Worm (Caenorhabditis elegans) whole organism, L3 larva: ENCODE data around the gene Y39B6A.69.

Experiments used
- jun-1 ChIP-seq: fragments of 150-350 bp; optimal IDR thresholded peaks from 2 replicates; lab custom pipeline; 2014; ENCODE audit warnings: missing biosample characterization, missing genetic modification reagents, missing genetic modification characterization
- mdl-1 ChIP-seq: fragments of 150-350 bp; optimal IDR thresholded peaks from 2 replicates; lab custom pipeline; 2014; ENCODE audit warnings: missing biosample characterization, missing genetic modification characterization
- snpc-4 ChIP-seq: fragments of 150-350 bp; optimal IDR thresholded peaks from 2 replicates; lab custom pipeline; 2014; ENCODE audit warnings: missing biosample characterization, missing genetic modification characterization
- unc-62 ChIP-seq: fragments of 150-350 bp; sonication (generic microtip); optimal IDR thresholded peaks from 4 replicates; lab custom pipeline; 2014; ENCODE audit warnings: missing biosample characterization, missing genetic modification reagents, missing genetic modification characterization
- zag-1 ChIP-seq: fragments of 150-350 bp; optimal IDR thresholded peaks from 2 replicates; lab custom pipeline; 2014; ENCODE audit warnings: missing biosample characterization, missing genetic modification characterization

DNA sequence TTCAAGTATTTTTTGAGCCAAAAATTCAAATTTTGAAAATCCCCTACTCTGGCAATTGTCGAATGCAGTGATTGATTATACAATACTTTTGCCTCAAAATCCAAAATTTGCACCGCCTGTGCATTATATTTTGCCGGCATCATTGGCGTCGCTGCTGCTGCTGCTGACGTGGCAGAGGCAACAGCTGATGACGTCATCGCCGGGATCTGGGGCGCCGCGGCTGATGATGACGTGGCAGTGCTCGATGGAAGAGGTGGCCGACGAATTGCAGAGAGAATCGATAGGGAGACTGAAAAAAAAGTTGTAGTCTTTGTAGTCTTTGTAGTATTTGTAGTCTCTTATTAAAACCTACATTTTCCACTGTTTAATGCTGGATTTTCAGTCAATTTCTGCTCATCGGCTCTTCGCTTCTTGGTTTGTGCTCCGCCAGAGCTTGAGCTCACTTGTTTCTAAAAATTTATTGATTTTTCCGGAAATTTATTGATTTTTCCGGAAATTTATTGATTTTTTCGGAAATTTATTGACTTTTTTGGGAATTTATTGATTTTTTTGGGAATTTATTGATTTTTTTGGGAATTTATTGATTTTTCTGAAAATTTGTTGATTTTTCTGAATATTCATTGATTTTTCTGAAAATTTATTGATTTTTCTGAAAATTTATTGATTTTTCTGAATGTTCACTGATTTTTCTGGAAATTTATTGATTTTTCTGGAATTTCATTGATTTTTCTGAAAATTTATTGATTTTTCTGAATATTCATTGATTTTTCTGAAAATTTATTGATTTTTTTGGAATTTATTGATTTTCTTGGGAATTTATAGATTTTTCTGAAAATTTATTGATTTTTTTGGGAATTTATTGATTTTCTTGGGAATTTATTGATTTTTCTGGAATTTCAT lies 31.2 kb downstream of the Y39B6A.69 start:
- TF ChIP-seq jun-1 (tag; lab: Kevin White, UChicago) (no peak), zag-1 (tag; lab: Kevin White, UChicago) (no peak), mdl-1 (no peak), snpc-4 (tag; lab: Kevin White, UChicago) (no peak), unc-62 (GFP tag; lab: Kevin White, UChicago) (no peak)
